Worm (Caenorhabditis elegans) whole organism, mixed stage, embryonic: ENCODE results near the gene ccch-3.

Experiments used
- M03D4.4 ChIP-seq: sonication (generic microtip); optimal IDR thresholded peaks from 2 replicates; lab custom pipeline; 2017; ENCODE audit warnings: mild to moderate bottlenecking, missing genetic modification characterization, missing compliant biosample characterization
- bed-3 ChIP-seq: fragments of 200-800 bp; sonication (Bioruptor generic); optimal IDR thresholded peaks from 3 replicates; lab custom pipeline; 2018; ENCODE audit warnings: mild to moderate bottlenecking, missing genetic modification characterization, moderate library complexity, missing compliant biosample characterization
- blmp-1 ChIP-seq: fragments of 150-350 bp; optimal IDR thresholded peaks from 2 replicates; lab custom pipeline; 2014; ENCODE audit warnings: missing biosample characterization, missing genetic modification characterization
- ceh-39 ChIP-seq: fragments of 150-350 bp; optimal IDR thresholded peaks from 2 replicates; lab custom pipeline; 2014; ENCODE audit warnings: missing biosample characterization, missing genetic modification characterization
- ceh-43 ChIP-seq: fragments of 200-800 bp; sonication (Bioruptor generic); optimal IDR thresholded peaks from 2 replicates; lab custom pipeline; 2018; ENCODE audit warnings: mild to moderate bottlenecking, missing genetic modification characterization, moderate library complexity, missing compliant biosample characterization
- ceh-83 ChIP-seq: fragments of 200-800 bp; sonication (Bioruptor generic); optimal IDR thresholded peaks from 2 replicates; lab custom pipeline; 2018; ENCODE audit warnings: mild to moderate bottlenecking, missing genetic modification characterization, missing compliant biosample characterization
- ces-1 ChIP-seq: fragments of 150-350 bp; optimal IDR thresholded peaks from 2 replicates; lab custom pipeline; 2014; ENCODE audit warnings: missing biosample characterization, missing genetic modification reagents, missing genetic modification characterization
- cnd-1 ChIP-seq: fragments of 200-800 bp; sonication (Bioruptor generic); optimal IDR thresholded peaks from 2 replicates; lab custom pipeline; 2018; ENCODE audit warnings: mild to moderate bottlenecking, missing genetic modification characterization, missing compliant biosample characterization
- drap-1 ChIP-seq: fragments of 200-800 bp; sonication (Bioruptor generic); optimal IDR thresholded peaks from 3 replicates; lab custom pipeline; 2018; ENCODE audit warnings: mild to moderate bottlenecking, missing genetic modification characterization, missing compliant biosample characterization
- elt-3 ChIP-seq: fragments of 150-350 bp; optimal IDR thresholded peaks from 2 replicates; lab custom pipeline; 2014; ENCODE audit warnings: missing biosample characterization, missing genetic modification characterization
- flh-1 ChIP-seq: fragments of 200-800 bp; sonication (Bioruptor generic); optimal IDR thresholded peaks from 2 replicates; lab custom pipeline; 2018; ENCODE audit warnings: mild to moderate bottlenecking, missing genetic modification characterization, moderate library complexity, missing compliant biosample characterization
- ham-2 ChIP-seq: fragments of 200-800 bp; sonication (Bioruptor generic); optimal IDR thresholded peaks from 2 replicates; lab custom pipeline; 2018; ENCODE audit warnings: mild to moderate bottlenecking, missing genetic modification characterization, missing compliant biosample characterization
- hlh-1 ChIP-seq: fragments of 150-350 bp; optimal IDR thresholded peaks from 2 replicates; lab custom pipeline; 2014; ENCODE audit warnings: missing biosample characterization, missing genetic modification reagents, missing genetic modification characterization
- lin-13 ChIP-seq: fragments of 150-350 bp; optimal IDR thresholded peaks from 2 replicates; lab custom pipeline; 2014; ENCODE audit warnings: missing biosample characterization, missing genetic modification characterization
- lin-32 ChIP-seq: fragments of 200-800 bp; sonication (Bioruptor generic); optimal IDR thresholded peaks from 2 replicates; lab custom pipeline; 2018; ENCODE audit warnings: mild to moderate bottlenecking, missing genetic modification characterization, missing compliant biosample characterization
- mab-5 ChIP-seq: fragments of 150-350 bp; optimal IDR thresholded peaks from 2 replicates; lab custom pipeline; 2014; ENCODE audit warnings: missing biosample characterization, missing genetic modification characterization
- mep-1 ChIP-seq: fragments of 150-350 bp; optimal IDR thresholded peaks from 2 replicates; lab custom pipeline; 2017; ENCODE audit warnings: missing biosample characterization, missing genetic modification reagents, missing genetic modification characterization, inconsistent platforms
- mls-2 ChIP-seq: sonication (generic microtip); optimal IDR thresholded peaks from 2 replicates; lab custom pipeline; 2016; ENCODE audit warnings: mild to moderate bottlenecking, missing genetic modification characterization, moderate library complexity, missing compliant biosample characterization
- nhr-12 ChIP-seq: fragments of 150-350 bp; optimal IDR thresholded peaks from 2 replicates; lab custom pipeline; 2014; ENCODE audit warnings: missing biosample characterization, missing genetic modification characterization
- nhr-2 ChIP-seq: fragments of 150-350 bp; optimal IDR thresholded peaks from 2 replicates; lab custom pipeline; 2014; ENCODE audit warnings: missing biosample characterization, missing genetic modification characterization
- nhr-237 ChIP-seq: fragments of 150-350 bp; optimal IDR thresholded peaks from 2 replicates; lab custom pipeline; 2014; ENCODE audit warnings: missing biosample characterization, missing genetic modification characterization
- nhr-28 ChIP-seq: fragments of 150-350 bp; optimal IDR thresholded peaks from 2 replicates; lab custom pipeline; 2014; ENCODE audit warnings: missing biosample characterization, missing genetic modification characterization
- nhr-76 ChIP-seq: sonication (generic microtip); optimal IDR thresholded peaks from 2 replicates; lab custom pipeline; 2017; ENCODE audit warnings: missing biosample characterization, missing genetic modification characterization
- pha-4 ChIP-seq: fragments of 150-350 bp; optimal IDR thresholded peaks from 2 replicates; lab custom pipeline; 2018; ENCODE audit warnings: missing biosample characterization, missing genetic modification reagents, missing genetic modification characterization
- sem-2 ChIP-seq: fragments of 200-800 bp; sonication (Bioruptor generic); optimal IDR thresholded peaks from 2 replicates; lab custom pipeline; 2018; ENCODE audit warnings: mild to moderate bottlenecking, missing genetic modification characterization, missing compliant biosample characterization
- snpc-4 ChIP-seq: fragments of 150-350 bp; optimal IDR thresholded peaks from 2 replicates; lab custom pipeline; 2014; ENCODE audit warnings: missing biosample characterization, missing genetic modification characterization
- sptf-1 ChIP-seq: sonication (generic microtip); optimal IDR thresholded peaks from 2 replicates; lab custom pipeline; 2017; ENCODE audit warnings: mild to moderate bottlenecking, missing genetic modification characterization, moderate library complexity, missing compliant biosample characterization
- tbx-8 ChIP-seq: fragments of 200-800 bp; sonication (Bioruptor generic); optimal IDR thresholded peaks from 2 replicates; lab custom pipeline; 2018; ENCODE audit warnings: mild to moderate bottlenecking, missing genetic modification characterization, moderate library complexity, missing compliant biosample characterization
- unc-120 ChIP-seq: sonication (generic microtip); optimal IDR thresholded peaks from 2 replicates; lab custom pipeline; 2017; ENCODE audit warnings: missing genetic modification characterization, missing compliant biosample characterization; ENCODE audit not compliant: poor library complexity, severe bottlenecking
- unc-62 ChIP-seq: fragments of 150-350 bp; optimal IDR thresholded peaks from 2 replicates; lab custom pipeline; 2014; ENCODE audit warnings: missing biosample characterization, missing genetic modification reagents, missing genetic modification characterization
- zip-8 ChIP-seq: fragments of 150-350 bp; optimal IDR thresholded peaks from 2 replicates; lab custom pipeline; 2014; ENCODE audit warnings: missing biosample characterization, missing genetic modification characterization
- ztf-11 ChIP-seq: fragments of 150-350 bp; optimal IDR thresholded peaks from 2 replicates; lab custom pipeline; 2014; ENCODE audit warnings: missing biosample characterization, missing genetic modification characterization

Gene ccch-3

ce11 chrV:12636248-12636647, 23.2 kb downstream of the ccch-3 start:
- no peak for TF ChIP-seq ces-1 (GFP tag; lab: Kevin White, UChicago)
- no peak for TF ChIP-seq mep-1
- no peak for TF ChIP-seq nhr-237 (tag; lab: Kevin White, UChicago)
- no peak for TF ChIP-seq ztf-11 (tag; lab: Kevin White, UChicago)
- no peak for TF ChIP-seq sem-2 (GFP tag; lab: Kevin White, UChicago)
- TF ChIP-seq unc-62 (GFP tag; lab: Kevin White, UChicago), result no peak
- TF ChIP-seq pha-4, result no peak
- TF ChIP-seq tbx-8 (GFP tag; lab: Kevin White, UChicago), result no peak
- TF ChIP-seq unc-120 (tag; lab: Kevin White, UChicago), result no peak
- TF ChIP-seq drap-1, result no peak
- TF ChIP-seq ham-2 (GFP tag; lab: Kevin White, UChicago), result no peak
- TF ChIP-seq nhr-2 (tag; lab: Kevin White, UChicago), result no peak
- TF ChIP-seq cnd-1 (tag; lab: Kevin White, UChicago), result no peak
- no peak for TF ChIP-seq mls-2 (tag; lab: Kevin White, UChicago)
- TF ChIP-seq blmp-1 (tag; lab: Kevin White, UChicago), result no peak
- TF ChIP-seq ceh-43 (GFP tag; lab: Kevin White, UChicago), result no peak

- TF ChIP-seq mab-5 (tag; lab: Kevin White, UChicago), result no peak
- no peak for TF ChIP-seq unc-120 (tag; lab: Kevin White, UChicago)
- TF ChIP-seq elt-3 (tag; lab: Kevin White, UChicago), result no peak
Measured at ce11 chrV:12635218-12635617, 24.3 kb downstream of the ccch-3 start.

ce11 chrV:12634746-12635145, 24.7 kb downstream of the ccch-3 start:
- TF ChIP-seq mep-1 (no peak), lin-13 (tag; lab: Kevin White, UChicago) (no peak), lin-32 (no peak), bed-3 (GFP tag; lab: Kevin White, UChicago) (no peak), nhr-28 (tag; lab: Kevin White, UChicago) (no peak), blmp-1 (tag; lab: Kevin White, UChicago) (no peak), drap-1 (no peak)

- TF ChIP-seq mls-2 (tag; lab: Kevin White, UChicago) (no peak), ceh-43 (GFP tag; lab: Kevin White, UChicago) (no peak), bed-3 (GFP tag; lab: Kevin White, UChicago) (no peak), ceh-39 (no peak), nhr-2 (tag; lab: Kevin White, UChicago) (no peak), tbx-8 (GFP tag; lab: Kevin White, UChicago) (no peak), nhr-12 (no peak), nhr-237 (tag; lab: Kevin White, UChicago) (no peak), snpc-4 (tag; lab: Kevin White, UChicago) (no peak), pha-4 (no peak), elt-3 (tag; lab: Kevin White, UChicago) (no peak), ceh-83 (GFP tag; lab: Kevin White, UChicago) (no peak), mep-1 (no peak), M03D4.4 (tag; lab: Kevin White, UChicago) (no peak), nhr-28 (tag; lab: Kevin White, UChicago) (no peak), zip-8 (tag; lab: Kevin White, UChicago) (no peak), mab-5 (tag; lab: Kevin White, UChicago) (no peak)
Measured at ce11 chrV:12634050-12634449, 25.4 kb downstream of the ccch-3 start.

ce11 chrV:12633046-12633445, 26.4 kb downstream of the ccch-3 start:
- TF ChIP-seq flh-1 (GFP tag; lab: Kevin White, UChicago) (peak; percentile 19), sptf-1 (no peak), mep-1 (no peak)

ce11 chrV:12632048-12632447, 27.4 kb downstream of the ccch-3 start, which contains the start of gene srx-113:
Gene srx-113, minus strand, starts transcription at chrV:12632148.
- TF ChIP-seq unc-120 (tag; lab: Kevin White, UChicago), result no peak
- TF ChIP-seq bed-3 (GFP tag; lab: Kevin White, UChicago), result no peak
- TF ChIP-seq hlh-1, result no peak
- no peak for TF ChIP-seq snpc-4 (tag; lab: Kevin White, UChicago)
- no peak for TF ChIP-seq sem-2 (GFP tag; lab: Kevin White, UChicago)
- TF ChIP-seq sptf-1, result no peak
- no peak for TF ChIP-seq unc-62 (GFP tag; lab: Kevin White, UChicago)
- TF ChIP-seq nhr-28 (tag; lab: Kevin White, UChicago), result no peak
- no peak for TF ChIP-seq lin-13 (tag; lab: Kevin White, UChicago)
- TF ChIP-seq mls-2 (tag; lab: Kevin White, UChicago), result no peak
- no peak for TF ChIP-seq nhr-76 (tag; lab: Kevin White, UChicago)
- no peak for TF ChIP-seq ceh-83 (GFP tag; lab: Kevin White, UChicago)
- no peak for TF ChIP-seq mab-5 (tag; lab: Kevin White, UChicago)
- TF ChIP-seq nhr-2 (tag; lab: Kevin White, UChicago), result no peak
- TF ChIP-seq lin-32, result no peak
- no peak for TF ChIP-seq M03D4.4 (tag; lab: Kevin White, UChicago)
- TF ChIP-seq nhr-237 (tag; lab: Kevin White, UChicago), result no peak
- no peak for TF ChIP-seq mep-1
